Fruit fly (Drosophila melanogaster) whole organism, prepupa: ENCODE data around the gene mRpL39.

ENCODE experiments used
- CG11762 ChIP-seq: fragments of 200-800 bp; sonication (Bioruptor generic); optimal IDR thresholded peaks from 3 replicates; lab custom pipeline; 2016; ENCODE audit warnings: missing biosample characterization, missing genetic modification characterization; ENCODE audit not compliant: insufficient read depth
- CG3919 ChIP-seq: fragments of 200-800 bp; sonication (Bioruptor generic); optimal IDR thresholded peaks from 3 replicates; lab custom pipeline; 2016; ENCODE audit warnings: missing biosample characterization, missing genetic modification characterization
- CG6854 ChIP-seq: fragments of 200-800 bp; sonication (Bioruptor generic); optimal IDR thresholded peaks from 2 replicates; lab custom pipeline; 2017; ENCODE audit warnings: missing biosample characterization, mild to moderate bottlenecking, missing genetic modification characterization
- CG8119 ChIP-seq: fragments of 200-800 bp; sonication (Bioruptor generic); IDR thresholded peaks from 3 replicates; pipeline ENCODE4 v1.3.6; 2022; ENCODE audit warnings: missing biosample characterization, missing genetic modification characterization
- CG8632 ChIP-seq: fragments of 200-800 bp; sonication (Bioruptor generic); optimal IDR thresholded peaks from 3 replicates; lab custom pipeline; 2016; ENCODE audit warnings: missing biosample characterization, missing genetic modification characterization
- Gug ChIP-seq: fragments of 200-800 bp; sonication (Bioruptor generic); IDR thresholded peaks from 2 replicates; pipeline ENCODE4 v1.3.6; 2022; ENCODE audit warnings: missing biosample characterization, missing genetic modification characterization
- Hr38 ChIP-seq: sonication (Bioruptor generic); optimal IDR thresholded peaks from 2 replicates; lab custom pipeline; 2016; ENCODE audit warnings: missing biosample characterization, missing genetic modification characterization
- Hr4 ChIP-seq: fragments of 200-800 bp; sonication (Bioruptor generic); optimal IDR thresholded peaks from 3 replicates; lab custom pipeline; 2016; ENCODE audit warnings: missing biosample characterization, missing genetic modification characterization
- OdsH ChIP-seq: fragments of 200-800 bp; sonication (Bioruptor generic); optimal IDR thresholded peaks from 3 replicates; lab custom pipeline; 2016; ENCODE audit warnings: missing biosample characterization, missing genetic modification characterization
- acj6 ChIP-seq: fragments of 200-800 bp; sonication (Bioruptor generic); optimal IDR thresholded peaks from 3 replicates; lab custom pipeline; 2016; ENCODE audit warnings: missing biosample characterization, missing genetic modification characterization
- eg ChIP-seq: fragments of 200-800 bp; sonication (Bioruptor generic); IDR thresholded peaks from 3 replicates; pipeline ENCODE4 v1.3.6; 2022; ENCODE audit warnings: missing biosample characterization, missing genetic modification characterization
- esn ChIP-seq: fragments of 200-800 bp; sonication (Bioruptor generic); optimal IDR thresholded peaks from 2 replicates; lab custom pipeline; 2016; ENCODE audit warnings: missing biosample characterization, mild to moderate bottlenecking, missing genetic modification characterization, moderate library complexity
- net ChIP-seq: fragments of 200-800 bp; sonication (Bioruptor generic); optimal IDR thresholded peaks from 3 replicates; lab custom pipeline; 2016; ENCODE audit warnings: missing biosample characterization, missing genetic modification characterization
- spab ChIP-seq: fragments of 200-800 bp; sonication (Bioruptor generic); optimal IDR thresholded peaks from 2 replicates; lab custom pipeline; 2017; ENCODE audit warnings: missing biosample characterization, mild to moderate bottlenecking, missing genetic modification characterization, missing genetic modification reagents

- no peak for TF ChIP-seq Hr4 (GFP tag; lab: Kevin White, UChicago)
- no peak for TF ChIP-seq spab (GFP tag; lab: Kevin White, UChicago)
- TF ChIP-seq eg: no peak
- TF ChIP-seq OdsH (GFP tag; lab: Kevin White, UChicago): no peak
- no peak for TF ChIP-seq Hr38 (GFP tag; lab: Kevin White, UChicago)
- TF ChIP-seq CG8632 (GFP tag; lab: Kevin White, UChicago): no peak
- TF ChIP-seq esn (GFP tag; lab: Kevin White, UChicago): no peak
- TF ChIP-seq CG8119: no peak
- no peak for TF ChIP-seq CG6854 (GFP tag; lab: Kevin White, UChicago)
- no peak for TF ChIP-seq CG3919 (GFP tag; lab: Kevin White, UChicago)
- TF ChIP-seq acj6 (GFP tag; lab: Kevin White, UChicago): no peak
- no peak for TF ChIP-seq Gug (GFP tag; lab: Robert Waterston, UW)
- TF ChIP-seq CG11762 (GFP tag; lab: Kevin White, UChicago): no peak
- TF ChIP-seq net (GFP tag; lab: Kevin White, UChicago): no peak
Measured at dm6 chr3L:14968553-14968952, 30.9 kb downstream of the mRpL39 start.
